Worm (Caenorhabditis elegans) whole organism, L4/young adult: Measurements from ENCODE around the gene zipt-7.1.
A peak's percentile ranks its signal among the peaks of the same experiment; 100 is the strongest.

Experiments used
- W03F9.2 ChIP-seq: fragments of 150-350 bp; optimal IDR thresholded peaks from 2 replicates; lab custom pipeline; 2014; ENCODE audit warnings: missing biosample characterization, missing genetic modification characterization
- dao-5 ChIP-seq: sonication (generic microtip); optimal IDR thresholded peaks from 2 replicates; lab custom pipeline; 2016; ENCODE audit warnings: missing genotype, missing genetic modification characterization, moderate library complexity, missing compliant biosample characterization
- him-1 ChIP-seq: sonication (generic microtip); optimal IDR thresholded peaks from 2 replicates; lab custom pipeline; 2016; ENCODE audit warnings: missing genotype, missing genetic modification reagents, missing genetic modification characterization, missing compliant biosample characterization

zipt-7.1 gene

DNA sequence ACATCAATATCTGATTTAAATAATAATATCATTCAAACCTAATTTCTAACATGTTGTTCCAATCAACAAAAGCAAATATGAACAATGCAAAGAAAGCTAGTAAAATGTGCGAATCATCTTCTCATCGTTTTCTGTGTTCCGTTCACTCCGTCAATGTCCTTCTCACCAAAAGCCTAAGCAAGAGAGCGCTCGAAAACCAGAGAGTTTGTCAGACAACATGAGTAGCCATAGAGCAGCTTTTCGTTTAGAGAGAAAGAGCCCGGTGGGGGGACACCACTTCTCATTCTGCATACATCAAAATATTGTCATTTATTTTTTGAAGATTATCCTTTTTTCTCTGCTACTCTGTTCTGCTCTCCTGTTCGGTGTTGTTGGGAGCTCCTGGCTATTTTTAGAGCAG is 5.7 kb upstream of the zipt-7.1 start:
- TF ChIP-seq him-1 (tag; lab: Kevin White, UChicago) (no peak), W03F9.2 (tag; lab: Kevin White, UChicago) (no peak), dao-5 (tag; lab: Kevin White, UChicago) (no peak)

DNA sequence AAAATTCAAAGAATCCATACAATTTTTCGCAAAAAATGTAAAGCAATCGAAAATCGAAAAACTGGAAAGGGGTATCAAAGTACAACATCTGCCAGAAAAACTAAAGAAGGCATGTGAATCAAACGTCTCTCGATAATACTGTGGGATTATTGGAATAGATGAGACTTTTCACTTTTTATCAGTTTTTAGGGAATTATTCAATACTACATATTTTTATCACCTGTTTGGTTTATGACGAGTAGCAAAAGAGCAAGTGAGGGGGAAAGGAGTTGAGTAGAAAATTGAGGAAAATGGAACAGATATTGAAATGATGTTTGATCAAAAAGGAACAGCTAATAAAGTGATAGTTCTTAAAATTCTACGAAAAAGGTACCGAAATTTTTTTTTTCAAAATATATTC is 5.1 kb upstream of the zipt-7.1 start:
- no peak for TF ChIP-seq W03F9.2 (tag; lab: Kevin White, UChicago)
- no peak for TF ChIP-seq him-1 (tag; lab: Kevin White, UChicago)
- TF ChIP-seq dao-5 (tag; lab: Kevin White, UChicago): no peak

DNA sequence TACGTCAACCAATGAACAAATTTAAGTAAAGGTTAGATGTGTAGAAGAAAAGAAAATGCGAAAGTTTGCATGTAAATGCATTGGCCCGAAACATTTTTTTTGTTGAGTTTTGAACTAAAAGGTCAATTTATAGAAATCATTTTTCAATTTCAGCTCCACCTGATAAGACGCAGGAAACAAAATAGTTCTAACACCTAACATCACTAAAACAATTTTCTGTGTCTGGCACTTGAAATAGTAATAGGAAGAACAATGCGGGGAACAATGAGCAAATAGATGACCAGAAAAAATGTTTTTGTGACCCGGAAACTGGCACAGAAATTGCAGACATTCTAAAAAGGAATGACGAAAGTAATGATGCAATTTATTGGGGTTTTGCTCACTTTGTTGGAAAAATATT is 4.4 kb upstream of the zipt-7.1 start:
- TF ChIP-seq W03F9.2 (tag; lab: Kevin White, UChicago) (no peak), dao-5 (tag; lab: Kevin White, UChicago) (no peak), him-1 (tag; lab: Kevin White, UChicago) (no peak)

DNA sequence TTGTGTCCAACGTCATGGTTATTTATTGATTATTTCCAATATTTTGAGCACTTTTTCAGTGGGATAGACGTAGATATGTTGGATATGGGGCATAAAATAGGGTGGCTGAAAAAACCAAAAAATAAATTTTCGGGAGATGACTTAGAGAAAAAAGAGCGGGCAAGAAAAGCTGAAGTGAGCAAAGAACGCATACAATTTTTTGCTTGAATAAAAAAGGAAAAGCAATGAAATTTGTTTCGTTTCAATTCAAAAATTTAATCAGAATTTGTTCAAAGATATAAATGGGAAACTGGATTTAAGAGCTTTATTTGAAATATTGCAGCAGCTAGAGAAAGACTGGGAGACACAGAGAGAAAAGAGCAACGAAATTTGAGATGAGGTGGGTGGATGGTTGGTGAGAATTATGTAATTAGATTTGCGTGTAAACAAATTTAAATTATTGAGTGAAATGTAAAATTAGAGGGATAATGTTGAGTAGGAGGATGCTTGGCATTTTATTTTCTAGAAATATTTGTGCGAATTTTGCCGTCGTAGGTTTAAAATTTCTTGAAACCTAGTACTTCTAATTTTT is 3.8 kb upstream of the zipt-7.1 start, which contains the start of the genes T28F3.11 and slc-17.4:
Gene T28F3.11 (minus strand): TSS at position 51 of the 571 bp plus-strand sequence.
Gene slc-17.4 (minus strand): TSS at position 105 of the 571 bp plus-strand sequence.
- TF ChIP-seq W03F9.2 (tag; lab: Kevin White, UChicago): no peak

DNA sequence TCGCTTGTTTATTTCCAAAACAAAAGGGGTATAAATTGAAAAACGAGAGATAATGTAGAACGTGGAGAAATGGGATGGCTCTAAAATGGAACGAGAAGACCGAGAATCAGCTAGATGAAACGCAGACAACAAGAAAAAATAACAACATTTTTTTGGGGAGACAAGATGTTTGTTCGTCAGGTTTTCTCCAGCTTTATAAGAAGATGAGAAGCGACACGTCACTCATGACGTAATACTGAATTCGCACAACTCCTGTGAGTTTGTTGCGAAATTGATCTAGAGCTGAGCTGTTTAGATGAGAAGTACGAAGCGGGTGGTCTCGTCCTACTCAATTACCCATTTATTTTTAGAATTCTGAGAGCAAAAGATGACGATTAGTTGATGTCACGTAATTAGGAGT is 2.7 kb downstream of the zipt-7.1 start:
- TF ChIP-seq W03F9.2 (tag; lab: Kevin White, UChicago): no peak

DNA sequence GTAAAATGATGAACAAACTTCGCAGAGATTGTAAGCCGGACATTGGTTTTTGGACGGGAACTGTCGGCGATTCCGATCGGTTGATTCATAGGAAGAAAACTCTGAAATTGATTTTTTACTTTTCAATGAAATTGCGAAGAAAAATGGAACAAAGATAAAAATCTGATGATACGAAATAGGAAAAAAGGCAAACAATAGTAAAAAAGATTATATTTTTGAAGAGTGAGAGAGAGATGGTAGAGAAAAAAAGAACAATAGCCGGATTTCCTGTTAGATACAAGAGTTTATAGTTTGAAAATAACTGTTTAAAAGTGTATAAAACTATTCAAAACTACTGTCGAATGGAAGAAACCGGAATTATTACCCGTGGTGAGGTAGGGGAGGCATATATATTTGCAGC is 3.8 kb downstream of the zipt-7.1 start, which contains the start of gene nra-1:
Gene nra-1 (minus strand): TSS at position 101 of the 400 bp plus-strand sequence.
- TF ChIP-seq W03F9.2 (tag; lab: Kevin White, UChicago) (no peak), dao-5 (tag; lab: Kevin White, UChicago) (no peak), him-1 (tag; lab: Kevin White, UChicago) (no peak)

DNA sequence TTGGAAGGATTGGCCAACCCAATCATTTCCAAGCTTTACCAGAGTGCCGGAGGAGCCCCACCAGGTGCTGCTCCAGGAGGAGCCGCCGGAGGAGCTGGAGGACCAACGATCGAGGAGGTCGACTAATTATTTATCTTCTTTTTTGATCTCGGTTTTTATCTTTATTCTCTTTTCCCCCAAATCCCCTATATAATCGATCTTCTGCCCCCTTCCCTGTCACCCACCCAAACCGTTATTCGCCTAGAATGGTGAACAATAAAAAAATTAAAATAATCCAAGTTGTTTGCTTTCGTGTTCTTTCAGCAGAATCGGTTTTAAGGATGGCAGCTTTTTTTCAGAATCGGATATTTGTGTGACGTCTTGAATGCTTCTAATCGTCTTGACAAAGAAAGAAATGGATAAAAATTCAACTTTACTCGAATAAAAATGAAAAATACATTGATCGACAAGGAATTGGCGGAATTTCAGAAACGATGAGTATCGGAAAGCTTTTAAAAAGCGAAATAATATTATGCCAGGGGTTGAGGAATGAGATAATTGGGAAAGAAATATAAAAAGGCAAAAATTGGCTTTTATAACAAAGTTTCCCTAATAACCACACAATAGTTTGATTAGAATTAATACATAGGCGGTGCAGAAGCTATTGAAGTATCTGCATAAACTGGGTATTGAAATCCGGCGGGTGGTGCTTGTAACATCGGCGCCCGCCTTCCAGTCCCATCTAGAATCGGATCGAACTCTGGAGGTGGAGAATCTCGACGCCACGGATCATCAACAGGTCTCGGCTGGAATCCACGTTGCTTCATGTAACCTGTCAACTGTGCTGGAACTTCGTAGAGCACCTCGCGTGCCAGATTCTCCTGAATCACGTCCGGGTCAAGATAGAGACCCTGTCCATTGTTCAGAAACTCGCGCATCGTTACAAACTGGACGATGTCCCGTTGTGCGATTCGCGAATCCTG is 6.6 kb downstream of the zipt-7.1 start:
- TF ChIP-seq him-1 (tag; lab: Kevin White, UChicago) (peak; percentile 58), W03F9.2 (tag; lab: Kevin White, UChicago) (peak; percentile 91), dao-5 (tag; lab: Kevin White, UChicago) (no peak)

DNA sequence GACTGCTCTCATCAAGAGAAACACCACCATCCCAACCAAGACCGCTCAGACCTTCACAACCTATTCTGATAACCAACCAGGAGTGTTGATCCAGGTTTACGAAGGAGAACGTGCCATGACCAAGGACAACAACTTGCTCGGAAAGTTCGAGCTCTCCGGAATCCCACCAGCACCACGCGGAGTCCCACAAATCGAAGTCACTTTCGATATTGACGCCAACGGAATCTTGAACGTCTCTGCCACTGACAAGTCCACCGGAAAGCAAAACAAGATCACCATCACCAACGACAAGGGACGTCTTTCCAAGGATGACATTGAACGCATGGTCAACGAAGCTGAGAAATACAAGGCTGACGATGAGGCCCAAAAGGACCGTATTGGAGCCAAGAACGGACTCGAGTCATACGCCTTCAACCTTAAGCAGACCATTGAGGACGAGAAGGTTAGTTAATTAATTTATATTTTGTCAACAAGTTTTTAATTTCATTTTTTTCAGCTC is 7.4 kb downstream of the zipt-7.1 start:
- TF ChIP-seq W03F9.2 (tag; lab: Kevin White, UChicago) (no peak), him-1 (tag; lab: Kevin White, UChicago) (no peak), dao-5 (tag; lab: Kevin White, UChicago) (no peak)

DNA sequence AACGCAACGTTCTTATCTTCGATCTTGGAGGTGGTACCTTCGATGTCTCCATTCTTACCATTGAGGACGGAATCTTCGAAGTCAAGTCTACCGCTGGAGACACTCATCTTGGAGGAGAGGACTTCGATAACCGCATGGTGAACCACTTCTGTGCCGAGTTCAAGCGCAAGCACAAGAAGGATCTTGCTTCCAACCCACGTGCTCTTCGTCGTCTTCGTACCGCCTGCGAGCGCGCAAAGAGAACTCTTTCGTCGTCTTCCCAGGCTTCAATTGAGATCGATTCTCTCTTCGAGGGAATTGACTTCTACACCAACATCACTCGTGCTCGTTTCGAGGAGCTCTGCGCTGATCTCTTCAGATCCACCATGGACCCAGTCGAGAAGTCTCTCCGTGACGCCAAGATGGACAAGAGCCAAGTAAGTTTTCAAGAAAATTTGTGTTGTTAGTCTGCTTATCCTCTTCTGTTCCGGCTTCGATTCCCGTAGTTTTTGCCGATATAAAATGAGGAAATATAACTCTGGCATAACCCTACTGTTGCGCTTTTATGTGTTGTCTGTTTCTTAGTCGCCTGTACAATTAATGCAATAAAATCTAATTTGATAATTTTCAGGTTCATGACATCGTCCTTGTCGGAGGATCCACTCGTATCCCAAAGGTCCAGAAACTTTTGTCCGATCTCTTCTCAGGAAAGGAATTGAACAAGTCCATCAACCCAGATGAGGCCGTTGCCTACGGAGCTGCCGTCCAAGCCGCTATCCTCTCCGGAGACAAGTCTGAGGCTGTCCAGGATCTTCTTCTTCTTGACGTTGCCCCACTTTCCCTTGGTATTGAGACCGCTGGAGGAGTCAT is 8.1 kb downstream of the zipt-7.1 start:
- no peak for TF ChIP-seq him-1 (tag; lab: Kevin White, UChicago)
- TF ChIP-seq dao-5 (tag; lab: Kevin White, UChicago): no peak
- no peak for TF ChIP-seq W03F9.2 (tag; lab: Kevin White, UChicago)

DNA sequence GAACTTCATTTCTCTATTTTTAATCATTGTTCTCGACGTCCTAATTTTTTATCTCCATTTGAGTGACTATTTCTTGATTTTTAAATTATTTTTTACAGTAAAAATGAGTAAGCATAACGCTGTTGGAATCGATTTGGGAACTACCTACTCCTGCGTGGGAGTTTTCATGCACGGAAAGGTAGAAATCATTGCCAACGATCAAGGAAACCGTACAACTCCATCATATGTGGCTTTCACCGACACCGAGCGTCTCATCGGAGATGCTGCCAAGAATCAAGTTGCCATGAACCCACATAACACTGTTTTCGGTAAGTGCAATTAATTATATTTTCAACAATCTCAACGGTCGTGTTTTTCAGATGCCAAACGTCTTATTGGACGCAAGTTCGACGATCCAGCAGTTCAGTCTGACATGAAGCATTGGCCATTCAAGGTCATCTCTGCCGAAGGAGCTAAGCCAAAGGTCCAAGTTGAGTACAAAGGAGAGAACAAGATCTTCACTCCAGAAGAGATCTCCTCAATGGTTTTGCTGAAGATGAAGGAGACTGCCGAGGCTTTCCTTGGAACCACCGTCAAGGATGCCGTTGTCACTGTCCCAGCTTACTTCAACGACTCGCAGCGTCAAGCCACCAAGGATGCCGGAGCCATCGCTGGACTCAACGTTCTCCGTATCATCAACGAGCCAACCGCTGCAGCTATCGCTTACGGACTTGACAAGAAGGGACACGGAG is 8.9 kb downstream of the zipt-7.1 start, which contains the start of gene hsp-1:
Gene hsp-1 (plus strand): TSS at position 99 of the 731 bp plus-strand sequence.
- TF ChIP-seq W03F9.2 (tag; lab: Kevin White, UChicago): no peak
- no peak for TF ChIP-seq dao-5 (tag; lab: Kevin White, UChicago)
- no peak for TF ChIP-seq him-1 (tag; lab: Kevin White, UChicago)

DNA sequence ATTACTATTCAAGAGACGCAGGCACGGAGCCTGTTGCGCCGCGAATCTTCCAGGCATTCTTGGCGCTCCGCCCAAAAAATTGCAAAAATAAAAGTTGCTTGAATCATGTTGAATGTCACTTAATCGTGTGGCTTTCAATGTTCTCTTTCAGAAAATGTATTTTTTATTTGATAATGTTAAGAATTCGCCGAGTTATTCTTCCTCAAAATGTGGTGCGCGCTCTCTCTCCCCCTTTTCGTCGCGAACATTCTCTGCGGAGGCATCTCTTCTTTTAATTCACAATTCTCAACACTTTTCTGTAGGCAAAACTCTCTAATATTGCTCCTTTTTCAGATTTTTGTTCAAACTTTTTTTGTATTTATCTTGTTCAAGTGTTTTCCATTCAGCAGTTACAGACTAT is 9.6 kb downstream of the zipt-7.1 start:
- peak; percentile 98 for TF ChIP-seq him-1 (tag; lab: Kevin White, UChicago)
- TF ChIP-seq dao-5 (tag; lab: Kevin White, UChicago): peak; percentile 8
- TF ChIP-seq W03F9.2 (tag; lab: Kevin White, UChicago): peak; percentile 93
